Worm (Caenorhabditis elegans): ENCODE results near the gene clec-260.

- TF ChIP-seq snpc-1.1 (tag; optimal IDR thresholded peaks at IDR 0.05; ENCODE audit: insufficient read depth), result no peak
- no peak for TF ChIP-seq ets-4 (GFP tag; optimal IDR thresholded peaks at IDR 0.05)
- TF ChIP-seq Y56A3A.18 (GFP tag; IDR thresholded peaks at IDR 0.05), result no peak
- TF ChIP-seq snpc-4 (GFP tag; optimal IDR thresholded peaks at IDR 0.05), result no peak
- TF ChIP-seq snpc-4 (tag; optimal IDR thresholded peaks at IDR 0.05), result no peak
- no peak for TF ChIP-seq unc-62 (GFP tag; optimal IDR thresholded peaks at IDR 0.05)
- no peak for TF ChIP-seq lin-35 (GFP tag; optimal IDR thresholded peaks at IDR 0.05)
- no peak for TF ChIP-seq rcor-1 (GFP tag; IDR thresholded peaks at IDR 0.05)
- TF ChIP-seq tbp1 (GFP tag; optimal IDR thresholded peaks at IDR 0.05), result no peak
- TF ChIP-seq efl-1 (GFP tag; optimal IDR thresholded peaks at IDR 0.05), result no peak
- no peak for TF ChIP-seq lsy-27 (tag; optimal IDR thresholded peaks at IDR 0.05; ENCODE audit: borderline replicate concordance, insufficient read depth)
- TF ChIP-seq ztf-28 (GFP tag; IDR thresholded peaks at IDR 0.05), result no peak
- no peak for TF ChIP-seq egrh-3 (GFP tag; IDR thresholded peaks at IDR 0.05)
- TF ChIP-seq unc-130 (GFP tag; optimal IDR thresholded peaks at IDR 0.05), result no peak
- TF ChIP-seq repo-1 (tag; optimal IDR thresholded peaks at IDR 0.05), result no peak
These were observed 8.6 kb upstream of the clec-260 start for ce11 chrV:19994665-19995064.
